Fruit fly (Drosophila melanogaster) whole organism, embryonic: ENCODE results near the gene CG44158.
A peak's percentile ranks its signal among the peaks of the same experiment; 100 is the strongest.

Experiments
- Adf1 ChIP-seq: fragments of 200-800 bp; sonication (Bioruptor generic); IDR thresholded peaks from 2 replicates; pipeline ENCODE4 v1.3.6; 2022; ENCODE audit warnings: missing biosample characterization, missing genetic modification characterization
- CG10543 ChIP-seq: fragments of 200-800 bp; sonication (Bioruptor generic); optimal IDR thresholded peaks from 3 replicates; lab custom pipeline; 2017; ENCODE audit warnings: missing biosample characterization, mild to moderate bottlenecking, missing genetic modification characterization, moderate library complexity
- CG11398 ChIP-seq: fragments of 200-800 bp; sonication (Bioruptor generic); optimal IDR thresholded peaks from 2 replicates; lab custom pipeline; 2016; ENCODE audit warnings: missing biosample characterization, missing genetic modification characterization
- CG12155 ChIP-seq: fragments of 200-800 bp; sonication (Bioruptor generic); optimal IDR thresholded peaks from 3 replicates; lab custom pipeline; 2016; ENCODE audit warnings: missing biosample characterization, missing genetic modification characterization
- CG12236 ChIP-seq: fragments of 200-800 bp; sonication (Bioruptor generic); optimal IDR thresholded peaks from 2 replicates; lab custom pipeline; 2016; ENCODE audit warnings: missing biosample characterization, missing genetic modification characterization
- CG12942 ChIP-seq: fragments of 200-800 bp; sonication (Bioruptor generic); optimal IDR thresholded peaks from 3 replicates; lab custom pipeline; 2016; ENCODE audit warnings: missing biosample characterization, missing genetic modification characterization
- CG14965 ChIP-seq: fragments of 200-800 bp; sonication (Bioruptor generic); optimal IDR thresholded peaks from 2 replicates; lab custom pipeline; 2016; ENCODE audit warnings: missing biosample characterization, missing genetic modification characterization, borderline replicate concordance
- CG17385 ChIP-seq: fragments of 200-800 bp; sonication (Bioruptor generic); optimal IDR thresholded peaks from 3 replicates; lab custom pipeline; 2018; ENCODE audit warnings: missing biosample characterization, mild to moderate bottlenecking, missing genetic modification characterization
- CG17568 ChIP-seq: fragments of 200-800 bp; sonication (Bioruptor generic); optimal IDR thresholded peaks from 2 replicates; lab custom pipeline; 2018; ENCODE audit warnings: missing biosample characterization, mild to moderate bottlenecking, missing genetic modification characterization, moderate library complexity
- CG2120 ChIP-seq: fragments of 200-800 bp; sonication (Bioruptor generic); optimal IDR thresholded peaks from 3 replicates; lab custom pipeline; 2016; ENCODE audit warnings: missing biosample characterization, missing genetic modification characterization
- CG2129 ChIP-seq: fragments of 200-800 bp; sonication (Bioruptor generic); IDR thresholded peaks from 2 replicates; pipeline ENCODE4 v1.3.6; 2022; ENCODE audit warnings: missing biosample characterization, missing genetic modification characterization; ENCODE audit not compliant: partially characterized antibody
- CG31224 ChIP-seq: fragments of 200-800 bp; sonication (Bioruptor generic); IDR thresholded peaks from 2 replicates; pipeline ENCODE4 v1.3.6; 2022; ENCODE audit warnings: missing biosample characterization, missing genetic modification characterization
- CG32767 ChIP-seq: fragments of 200-800 bp; sonication (Bioruptor generic); IDR thresholded peaks from 2 replicates; pipeline ENCODE4 v1.3.6; 2022; ENCODE audit warnings: missing biosample characterization, missing genetic modification characterization
- CG3281 ChIP-seq: fragments of 200-800 bp; sonication (Bioruptor generic); optimal IDR thresholded peaks from 3 replicates; lab custom pipeline; 2017; ENCODE audit warnings: missing biosample characterization, mild to moderate bottlenecking, missing genetic modification characterization
- CG34224 ChIP-seq: fragments of 200-800 bp; sonication (Bioruptor generic); IDR thresholded peaks from 3 replicates; pipeline ENCODE4 v1.3.6; 2022; ENCODE audit warnings: missing biosample characterization, missing genetic modification characterization; ENCODE audit not compliant: partially characterized antibody
- CG4360 ChIP-seq: fragments of 200-800 bp; sonication (Bioruptor generic); IDR thresholded peaks from 2 replicates; pipeline ENCODE4 v1.3.6; 2022; ENCODE audit warnings: missing biosample characterization, missing genetic modification characterization
- CG43689 ChIP-seq: fragments of 200-800 bp; sonication (Bioruptor generic); IDR thresholded peaks from 2 replicates; pipeline ENCODE4 v1.3.6; 2022; ENCODE audit warnings: missing biosample characterization, missing genetic modification characterization
- CG4854 ChIP-seq: fragments of 200-800 bp; sonication (Bioruptor generic); optimal IDR thresholded peaks from 2 replicates; lab custom pipeline; 2016; ENCODE audit warnings: missing biosample characterization, missing genetic modification characterization, inconsistent platforms
- CG5953 ChIP-seq: fragments of 200-800 bp; sonication (Bioruptor generic); IDR thresholded peaks from 2 replicates; pipeline ENCODE4 v1.3.6; 2022; ENCODE audit warnings: missing biosample characterization, missing genetic modification characterization
- CG6654 ChIP-seq: fragments of 200-800 bp; sonication (Bioruptor generic); optimal IDR thresholded peaks from 2 replicates; lab custom pipeline; 2017; ENCODE audit warnings: missing biosample characterization, mild to moderate bottlenecking, missing genetic modification characterization
- CG7556 ChIP-seq: fragments of 200-800 bp; sonication (Bioruptor generic); optimal IDR thresholded peaks from 2 replicates; lab custom pipeline; 2017; ENCODE audit warnings: missing biosample characterization, mild to moderate bottlenecking, missing genetic modification characterization
- CG8944 ChIP-seq: fragments of 200-800 bp; sonication (Bioruptor generic); optimal IDR thresholded peaks from 3 replicates; lab custom pipeline; 2016; ENCODE audit warnings: missing biosample characterization, missing genetic modification characterization
- H2.0 ChIP-seq: fragments of 200-800 bp; sonication (Bioruptor generic); IDR thresholded peaks from 2 replicates; pipeline ENCODE4 v1.3.6; 2022; ENCODE audit warnings: missing biosample characterization, missing genetic modification characterization
- HmgD ChIP-seq: fragments of 200-800 bp; sonication (Bioruptor generic); optimal IDR thresholded peaks from 3 replicates; lab custom pipeline; 2016; ENCODE audit warnings: missing biosample characterization, missing genetic modification characterization
- Hr39 ChIP-seq: fragments of >200 bp; optimal IDR thresholded peaks from 2 replicates; lab custom pipeline; 2017
- Hsf ChIP-seq: fragments of 200-800 bp; sonication (Bioruptor generic); optimal IDR thresholded peaks from 3 replicates; lab custom pipeline; 2016; ENCODE audit warnings: missing biosample characterization, missing genetic modification characterization
- MTF-1 ChIP-seq: fragments of 200-800 bp; sonication (Bioruptor generic); optimal IDR thresholded peaks from 2 replicates; lab custom pipeline; 2018; ENCODE audit warnings: missing biosample characterization, mild to moderate bottlenecking, missing genetic modification characterization, borderline replicate concordance
- NK7.1 ChIP-seq: fragments of 200-800 bp; sonication (Bioruptor generic); optimal IDR thresholded peaks from 3 replicates; lab custom pipeline; 2016; ENCODE audit warnings: missing biosample characterization, missing genetic modification characterization
- Optix ChIP-seq: fragments of 200-800 bp; sonication (Bioruptor generic); IDR thresholded peaks from 3 replicates; pipeline ENCODE4 v1.3.6; 2022; ENCODE audit warnings: missing biosample characterization, missing genetic modification characterization
- PHDP ChIP-seq: fragments of 200-800 bp; sonication (Bioruptor generic); optimal IDR thresholded peaks from 3 replicates; lab custom pipeline; 2018; ENCODE audit warnings: missing biosample characterization, mild to moderate bottlenecking, missing genetic modification characterization, moderate library complexity
- Ptx1 ChIP-seq: fragments of 200-800 bp; sonication (Bioruptor generic); IDR thresholded peaks from 2 replicates; pipeline ENCODE4 v1.3.6; 2022; ENCODE audit warnings: missing biosample characterization, missing genetic modification characterization
- Xrp1 ChIP-seq: fragments of 200-800 bp; sonication (Bioruptor generic); IDR thresholded peaks from 2 replicates; pipeline ENCODE4 v1.3.6; 2022; ENCODE audit warnings: missing biosample characterization, missing genetic modification characterization
- ab ChIP-seq: fragments of 200-800 bp; sonication (Bioruptor generic); optimal IDR thresholded peaks from 2 replicates; lab custom pipeline; 2016; ENCODE audit warnings: missing biosample characterization, missing genetic modification characterization
- chn ChIP-seq: fragments of 200-800 bp; sonication (Bioruptor generic); optimal IDR thresholded peaks from 2 replicates; lab custom pipeline; 2016; ENCODE audit warnings: missing biosample characterization, missing genetic modification characterization
- croc ChIP-seq: fragments of 200-800 bp; sonication (Bioruptor generic); conservative IDR thresholded peaks from 3 replicates; pipeline ENCODE4 v1.3.6; 2022; ENCODE audit warnings: missing biosample characterization, missing genetic modification characterization
- dmrt99B ChIP-seq: fragments of 200-800 bp; sonication (Bioruptor generic); optimal IDR thresholded peaks from 2 replicates; lab custom pipeline; 2018; ENCODE audit warnings: missing biosample characterization, mild to moderate bottlenecking, missing genetic modification characterization, moderate library complexity
- emc ChIP-seq: fragments of 200-800 bp; sonication (Bioruptor generic); optimal IDR thresholded peaks from 2 replicates; lab custom pipeline; 2016; ENCODE audit warnings: missing biosample characterization, missing genetic modification characterization
- fd96Cb ChIP-seq: fragments of 200-800 bp; sonication (Bioruptor generic); optimal IDR thresholded peaks from 2 replicates; lab custom pipeline; 2018; ENCODE audit warnings: missing biosample characterization, mild to moderate bottlenecking, missing genetic modification characterization, moderate library complexity
- gem ChIP-seq: fragments of 200-800 bp; sonication (Bioruptor generic); optimal IDR thresholded peaks from 2 replicates; lab custom pipeline; 2019; ENCODE audit warnings: missing biosample characterization, mild to moderate bottlenecking, missing genetic modification characterization, moderate library complexity
- hb ChIP-seq: fragments of 200-800 bp; sonication (Bioruptor generic); IDR thresholded peaks from 3 replicates; pipeline ENCODE4 v1.3.6; 2022; ENCODE audit warnings: missing biosample characterization, missing genetic modification characterization; ENCODE audit not compliant: partially characterized antibody
- kay ChIP-seq: fragments of 200-800 bp; sonication (Bioruptor generic); optimal IDR thresholded peaks from 2 replicates; lab custom pipeline; 2016; ENCODE audit warnings: missing biosample characterization, missing genetic modification characterization
- lola ChIP-seq, 3 experiments: fragments of >200 bp in 2 of 3; fragments of 200-800 bp in 1 of 3; sonication (Bioruptor generic) in 1 of 3; optimal IDR thresholded peaks; 2 replicates each; lab custom pipeline; 2017 to 2019; ENCODE audit warnings: missing biosample characterization in 3 of 3, missing genetic modification characterization in 3 of 3, mild to moderate bottlenecking in 1 of 3, moderate library complexity in 1 of 3
- org-1 ChIP-seq: fragments of 200-800 bp; sonication (Bioruptor generic); optimal IDR thresholded peaks from 2 replicates; lab custom pipeline; 2017; ENCODE audit warnings: missing biosample characterization, missing genetic modification characterization
- pb ChIP-seq: fragments of 200-800 bp; sonication (Bioruptor generic); optimal IDR thresholded peaks from 3 replicates; lab custom pipeline; 2016; ENCODE audit warnings: missing biosample characterization, missing genetic modification characterization
- peb ChIP-seq: fragments of 200-800 bp; sonication (Bioruptor generic); IDR thresholded peaks from 2 replicates; pipeline ENCODE4 v1.3.6; 2022; ENCODE audit warnings: missing biosample characterization, missing genetic modification characterization
- pum ChIP-seq: fragments of 200-800 bp; sonication (Bioruptor generic); optimal IDR thresholded peaks from 2 replicates; lab custom pipeline; 2016; ENCODE audit warnings: missing biosample characterization, missing genetic modification characterization
- ro ChIP-seq: fragments of 200-800 bp; sonication (Bioruptor generic); IDR thresholded peaks from 2 replicates; pipeline ENCODE4 v1.3.6; 2022; ENCODE audit warnings: missing biosample characterization, missing genetic modification characterization
- slp2 ChIP-seq: fragments of 200-800 bp; sonication (Bioruptor generic); optimal IDR thresholded peaks from 2 replicates; lab custom pipeline; 2016; ENCODE audit warnings: missing biosample characterization, missing genetic modification characterization
- stc ChIP-seq: fragments of 200-800 bp; sonication (Bioruptor generic); IDR thresholded peaks from 2 replicates; pipeline ENCODE4 v1.3.6; 2022; ENCODE audit warnings: missing biosample characterization, missing genetic modification characterization
- tin ChIP-seq: fragments of 200-800 bp; sonication (Bioruptor generic); optimal IDR thresholded peaks from 3 replicates; lab custom pipeline; 2016; ENCODE audit warnings: missing biosample characterization, missing genetic modification characterization
- zen ChIP-seq: fragments of 200-800 bp; sonication (Bioruptor generic); optimal IDR thresholded peaks from 3 replicates; lab custom pipeline; 2018; ENCODE audit warnings: missing biosample characterization, mild to moderate bottlenecking, missing genetic modification characterization, moderate library complexity

The CG44158 gene

DNA sequence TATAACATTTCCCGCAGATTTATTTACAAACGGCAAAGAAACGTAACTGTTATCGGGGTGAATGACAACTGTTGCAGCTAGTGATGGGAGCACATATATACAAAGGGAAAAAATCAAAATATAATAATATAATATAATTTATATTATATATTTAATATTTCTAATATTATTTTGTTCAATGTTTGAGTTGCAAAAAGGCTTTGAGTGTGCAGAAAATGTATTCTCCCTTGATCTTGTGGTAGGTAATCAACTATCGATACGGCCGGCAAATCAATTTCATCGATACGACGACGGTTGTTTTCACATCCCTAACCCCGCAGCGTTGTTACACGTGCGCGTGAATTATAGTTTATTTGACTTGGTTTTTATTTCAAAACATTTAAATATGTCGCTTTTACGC, 14.9 kb downstream of the CG44158 start, which contains the start of the genes mTerf5 and Non3 (continued):
- TF ChIP-seq emc (no peak), chn (GFP tag; lab: Kevin White, UChicago) (no peak), CG7556 (GFP tag; lab: Kevin White, UChicago) (peak; percentile 20), CG6654 (GFP tag; lab: Kevin White, UChicago) (no peak), NK7.1 (no peak), CG17568 (GFP tag; lab: Kevin White, UChicago) (no peak), fd96Cb (tag; lab: Kevin White, UChicago) (peak; percentile 40), PHDP (tag; lab: Kevin White, UChicago) (peak; percentile 60), croc (GFP tag; lab: Robert Waterston, UW) (no peak; the same call in 2 of the 3 replicates), HmgD (GFP tag; lab: Kevin White, UChicago) (no peak), ro (no peak), CG5953 (GFP tag; lab: Robert Waterston, UW) (no peak), MTF-1 (GFP tag; lab: Kevin White, UChicago) (no peak), Adf1 (GFP tag; lab: Robert Waterston, UW) (peak; percentile 17; the same call in 1 of the 2 replicates), Optix (GFP tag; lab: Robert Waterston, UW) (peak; percentile 37; the same call in 1 of the 3 replicates), tin (GFP tag; lab: Kevin White, UChicago) (peak; percentile 51), pb (GFP tag; lab: Kevin White, UChicago) (peak; percentile 14), kay (GFP tag; lab: Kevin White, UChicago) (no peak), CG4360 (GFP tag; lab: Robert Waterston, UW) (no peak), dmrt99B (tag; lab: Kevin White, UChicago) (no peak), CG32767 (GFP tag; lab: Robert Waterston, UW) (peak; percentile 61), hb (GFP tag; lab: Robert Waterston, UW) (peak; percentile 83), Hsf (GFP tag; lab: Kevin White, UChicago) (peak; percentile 17), CG43689 (GFP tag; lab: Robert Waterston, UW) (0 out of 2 replicates have a peak, but pooled peaks have one; percentile 12), CG12942 (GFP tag; lab: Kevin White, UChicago) (peak; percentile 46), lola (GFP tag; optimal IDR thresholded peaks at IDR 0.05; lab: Kevin White, UChicago) (peak in 1 of 3 experiments; percentile 61), gem (tag; lab: Kevin White, UChicago) (peak; percentile 80), CG34224 (peak; percentile 90), CG3281 (GFP tag; lab: Kevin White, UChicago) (peak; percentile 59), CG2129 (GFP tag; lab: Robert Waterston, UW) (peak; percentile 91), Hr39 (lab: Kevin White, UChicago) (no peak), CG12236 (GFP tag; lab: Kevin White, UChicago) (no peak), org-1 (GFP tag; lab: Kevin White, UChicago) (no peak), stc (GFP tag; lab: Robert Waterston, UW) (no peak), CG12155 (GFP tag; lab: Kevin White, UChicago) (peak; percentile 55), ab (GFP tag; lab: Kevin White, UChicago) (no peak), pum (GFP tag; lab: Kevin White, UChicago) (peak; percentile 10), Xrp1 (GFP tag; lab: Robert Waterston, UW) (peak; percentile 73), CG8944 (peak; percentile 17), peb (peak; percentile 17; the same call in 1 of the 2 replicates), CG4854 (GFP tag; lab: Kevin White, UChicago) (no peak), CG2120 (peak; percentile 63), slp2 (GFP tag; lab: Kevin White, UChicago) (no peak), CG31224 (GFP tag; lab: Robert Waterston, UW) (no peak), H2.0 (GFP tag; lab: Robert Waterston, UW) (no peak), CG10543 (GFP tag; lab: Kevin White, UChicago) (peak; percentile 33), CG14965 (no peak), CG17385 (GFP tag; lab: Kevin White, UChicago) (peak; percentile 54), Ptx1 (peak; percentile 59), CG11398 (no peak), zen (tag; lab: Kevin White, UChicago) (peak; percentile 67)
